Worm (Caenorhabditis elegans) whole organism, midembryonic: ENCODE data around the gene nekl-3.
A peak's percentile ranks its signal among the peaks of the same experiment; 100 is the strongest.

Experiments used
- T22C8.4 ChIP-seq: fragments of 200-800 bp; sonication (Bioruptor generic); IDR thresholded peaks from 2 replicates; pipeline ENCODE4 v1.3.6; 2022; ENCODE audit warnings: missing genetic modification characterization, missing compliant biosample characterization
- cog-1 ChIP-seq: sonication (generic microtip); optimal IDR thresholded peaks from 2 replicates; lab custom pipeline; 2016; ENCODE audit warnings: missing genetic modification characterization, missing compliant biosample characterization
- flt-1 ChIP-seq: fragments of 200-800 bp; sonication (Bioruptor generic); IDR thresholded peaks from 2 replicates; pipeline ENCODE4 v1.3.6; 2022; ENCODE audit warnings: missing genetic modification characterization, missing compliant biosample characterization
- klf-2 ChIP-seq: fragments of 200-800 bp; sonication (Bioruptor generic); conservative IDR thresholded peaks from 2 replicates; pipeline ENCODE4 v1.3.6; 2022; ENCODE audit warnings: missing genetic modification reagents, missing genetic modification characterization, missing compliant biosample characterization
- med-1 ChIP-seq: sonication (generic microtip); optimal IDR thresholded peaks from 2 replicates; lab custom pipeline; 2017; ENCODE audit warnings: missing genetic modification characterization, mild to moderate bottlenecking, missing compliant biosample characterization, antibody characterized with exemption, missing genetic modification reagents; ENCODE audit not compliant: insufficient read depth
- ref-1 ChIP-seq: fragments of 200-800 bp; sonication (Bioruptor generic); conservative IDR thresholded peaks from 2 replicates; pipeline ENCODE4 v1.3.6; 2022; ENCODE audit warnings: missing genetic modification reagents, missing genetic modification characterization, missing compliant biosample characterization
- tab-1 ChIP-seq: fragments of 200-800 bp; sonication (Bioruptor generic); IDR thresholded peaks from 2 replicates; pipeline ENCODE4 v1.3.6; 2022; ENCODE audit warnings: missing genetic modification characterization, missing compliant biosample characterization
- ztf-23 ChIP-seq: fragments of 200-800 bp; sonication (Bioruptor generic); IDR thresholded peaks from 2 replicates; pipeline ENCODE4 v1.3.6; 2022; ENCODE audit warnings: missing genetic modification reagents, missing genetic modification characterization, missing compliant biosample characterization
- ztf-29 ChIP-seq: fragments of 200-800 bp; sonication (Bioruptor generic); IDR thresholded peaks from 2 replicates; pipeline ENCODE4 v1.3.6; 2022; ENCODE audit warnings: missing genetic modification reagents, missing genetic modification characterization, missing compliant biosample characterization

The nekl-3 gene

DNA sequence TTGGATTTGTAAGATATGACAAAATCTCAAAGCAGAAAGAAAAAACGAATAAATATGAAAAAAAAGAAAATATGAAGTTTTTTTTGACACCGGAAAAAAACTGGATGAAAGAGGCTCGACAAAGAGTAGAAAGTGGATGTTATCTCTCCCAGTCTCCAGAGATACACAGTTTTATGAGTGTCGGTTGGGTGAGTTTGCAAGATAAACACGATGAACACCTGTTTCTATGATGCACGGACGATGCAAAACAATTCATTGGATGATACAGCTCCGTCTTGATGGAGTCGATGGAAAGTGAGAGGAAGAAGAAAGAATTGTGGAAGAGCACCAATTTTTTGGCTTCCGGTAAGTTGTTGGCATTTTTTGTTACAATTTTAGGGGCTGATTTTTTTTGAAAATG, 24.6 kb upstream of the nekl-3 start:
- TF ChIP-seq T22C8.4 (GFP tag; lab: Robert Waterston, UW) = no peak
- TF ChIP-seq ref-1 (GFP tag; lab: Robert Waterston, UW) = no peak
- no peak for TF ChIP-seq ztf-23
- TF ChIP-seq cog-1 = no peak

ce11 chrX:12413941-12414340, 22.7 kb upstream of the nekl-3 start, which contains the start of gene lin-2:
TSS of gene lin-2 (minus strand) at chrX:12414041.
- TF ChIP-seq ztf-23 (no peak), ref-1 (GFP tag; lab: Robert Waterston, UW) (no peak), T22C8.4 (GFP tag; lab: Robert Waterston, UW) (no peak), med-1 (GFP tag; lab: Kevin White, UChicago) (no peak), klf-2 (GFP tag; lab: Robert Waterston, UW) (no peak), tab-1 (GFP tag; lab: Robert Waterston, UW) (no peak), cog-1 (no peak), flt-1 (GFP tag; lab: Robert Waterston, UW) (no peak), ztf-29 (no peak)

ce11 chrX:12407297-12407696, 16.0 kb upstream of the nekl-3 start:
- TF ChIP-seq cog-1 = no peak
- TF ChIP-seq tab-1 (GFP tag; lab: Robert Waterston, UW) = peak; percentile 63
- TF ChIP-seq ztf-23 = 0 out of 2 replicates have a peak, but pooled peaks have one; percentile 34
- no peak for TF ChIP-seq med-1 (GFP tag; lab: Kevin White, UChicago)
- TF ChIP-seq T22C8.4 (GFP tag; lab: Robert Waterston, UW) = no peak
- no peak for TF ChIP-seq klf-2 (GFP tag; lab: Robert Waterston, UW)
- TF ChIP-seq ztf-29 = no peak
- TF ChIP-seq ref-1 (GFP tag; lab: Robert Waterston, UW) = no peak
- TF ChIP-seq flt-1 (GFP tag; lab: Robert Waterston, UW) = no peak

- no peak for TF ChIP-seq med-1 (GFP tag; lab: Kevin White, UChicago)
- no peak for TF ChIP-seq tab-1 (GFP tag; lab: Robert Waterston, UW)
- TF ChIP-seq klf-2 (GFP tag; lab: Robert Waterston, UW) = no peak
- TF ChIP-seq cog-1 = no peak
- no peak for TF ChIP-seq flt-1 (GFP tag; lab: Robert Waterston, UW)
- TF ChIP-seq T22C8.4 (GFP tag; lab: Robert Waterston, UW) = no peak
- TF ChIP-seq ztf-29 = no peak
- TF ChIP-seq ztf-23 = no peak
- TF ChIP-seq ref-1 (GFP tag; lab: Robert Waterston, UW) = no peak
Measured at ce11 chrX:12406592-12406991, 15.3 kb upstream of the nekl-3 start.

- no peak for TF ChIP-seq ztf-23
- TF ChIP-seq cog-1 = no peak
- TF ChIP-seq ztf-29 = no peak
- no peak for TF ChIP-seq klf-2 (GFP tag; lab: Robert Waterston, UW)
- no peak for TF ChIP-seq med-1 (GFP tag; lab: Kevin White, UChicago)
- no peak for TF ChIP-seq ref-1 (GFP tag; lab: Robert Waterston, UW)
- no peak for TF ChIP-seq T22C8.4 (GFP tag; lab: Robert Waterston, UW)
- no peak for TF ChIP-seq tab-1 (GFP tag; lab: Robert Waterston, UW)
- no peak for TF ChIP-seq flt-1 (GFP tag; lab: Robert Waterston, UW)
Measured at ce11 chrX:12406037-12406436, 14.8 kb upstream of the nekl-3 start.

DNA sequence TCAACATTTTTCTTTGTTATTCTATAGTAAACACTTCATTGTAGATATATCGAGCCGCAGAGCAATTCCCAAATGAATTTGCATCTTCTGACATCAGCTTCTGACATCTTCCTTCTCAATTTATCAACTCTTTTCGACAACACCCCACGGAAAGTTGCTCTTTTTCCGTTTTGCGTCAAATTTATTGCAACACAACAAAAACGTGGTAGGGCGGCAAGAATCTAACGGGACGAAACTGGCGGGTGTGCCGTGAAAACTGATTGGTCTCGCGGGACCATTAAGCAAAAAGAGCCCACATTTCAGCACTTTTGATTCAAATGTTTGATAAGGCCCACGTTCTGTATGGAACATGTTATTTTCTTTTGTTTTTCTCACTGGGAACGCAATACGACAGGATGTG, 13.4 kb upstream of the nekl-3 start:
- TF ChIP-seq ztf-29 = no peak
- TF ChIP-seq ref-1 (GFP tag; lab: Robert Waterston, UW) = no peak
- TF ChIP-seq ztf-23 = no peak
- TF ChIP-seq med-1 (GFP tag; lab: Kevin White, UChicago) = no peak
- TF ChIP-seq T22C8.4 (GFP tag; lab: Robert Waterston, UW) = no peak
- no peak for TF ChIP-seq flt-1 (GFP tag; lab: Robert Waterston, UW)
- no peak for TF ChIP-seq klf-2 (GFP tag; lab: Robert Waterston, UW)
- TF ChIP-seq tab-1 (GFP tag; lab: Robert Waterston, UW) = no peak
- no peak for TF ChIP-seq cog-1

ce11 chrX:12393786-12394308, 2.6 kb upstream of the nekl-3 start, which contains the start of gene F17E5.2:
TSS of gene F17E5.2 (plus strand) at chrX:12394258.
- TF ChIP-seq ztf-29 (no peak), cog-1 (peak; percentile 94)

ce11 chrX:12378293-12378692, 13.0 kb downstream of the nekl-3 start, which contains the start of gene glb-13:
TSS of gene glb-13 (minus strand) at chrX:12378393.
- no peak for TF ChIP-seq T22C8.4 (GFP tag; lab: Robert Waterston, UW)
- no peak for TF ChIP-seq ref-1 (GFP tag; lab: Robert Waterston, UW)
- no peak for TF ChIP-seq ztf-29
- TF ChIP-seq ztf-23 = no peak
- no peak for TF ChIP-seq cog-1
- TF ChIP-seq klf-2 (GFP tag; lab: Robert Waterston, UW) = no peak
- no peak for TF ChIP-seq med-1 (GFP tag; lab: Kevin White, UChicago)
- TF ChIP-seq flt-1 (GFP tag; lab: Robert Waterston, UW) = no peak
- TF ChIP-seq tab-1 (GFP tag; lab: Robert Waterston, UW) = no peak

DNA sequence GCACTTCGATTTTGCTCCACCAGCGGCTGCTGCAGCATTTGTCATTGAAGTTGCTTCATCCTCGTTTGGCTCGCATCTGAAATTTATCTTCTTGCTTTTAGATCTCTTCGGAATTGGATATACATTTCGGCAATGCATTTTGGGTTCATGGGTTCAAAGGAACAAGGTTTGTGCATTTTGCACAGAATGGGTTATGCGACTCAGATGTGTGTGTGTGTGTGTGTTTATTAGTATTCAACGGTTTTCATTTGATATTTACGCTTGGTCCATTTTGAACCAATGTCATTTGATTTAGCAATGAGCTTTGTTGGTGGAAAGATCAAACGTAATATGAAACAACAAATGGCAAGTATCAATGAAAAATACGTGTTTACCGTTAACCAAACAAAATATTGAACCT, 15.5 kb downstream of the nekl-3 start:
- TF ChIP-seq T22C8.4 (GFP tag; lab: Robert Waterston, UW) (no peak), ztf-29 (no peak), ref-1 (GFP tag; lab: Robert Waterston, UW) (no peak), flt-1 (GFP tag; lab: Robert Waterston, UW) (no peak), klf-2 (GFP tag; lab: Robert Waterston, UW) (no peak), cog-1 (no peak), ztf-23 (no peak), tab-1 (GFP tag; lab: Robert Waterston, UW) (no peak), med-1 (GFP tag; lab: Kevin White, UChicago) (no peak)

DNA sequence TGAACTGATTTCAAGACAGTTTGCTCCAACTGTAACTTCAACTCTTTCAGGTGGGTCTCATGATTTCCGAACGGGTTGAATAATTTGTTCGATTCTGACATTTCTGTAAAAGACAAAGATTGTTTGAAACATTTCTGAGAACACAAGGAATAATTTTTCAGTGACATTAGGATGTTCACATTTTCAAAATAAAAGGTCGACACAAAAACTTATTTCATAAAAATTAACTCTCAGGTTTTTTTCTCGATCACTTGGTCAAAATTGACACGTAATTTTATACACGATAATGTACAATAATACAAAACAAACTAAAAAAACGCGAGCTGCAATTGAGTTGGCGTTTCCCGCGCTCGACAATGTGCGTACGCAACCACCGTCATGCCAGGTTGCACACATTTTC, 20.0 kb downstream of the nekl-3 start, which contains the start of gene rif-1.2:
Gene rif-1.2 (minus strand): TSS at position 101 of the 400 bp plus-strand sequence.
- no peak for TF ChIP-seq flt-1 (GFP tag; lab: Robert Waterston, UW)
- no peak for TF ChIP-seq T22C8.4 (GFP tag; lab: Robert Waterston, UW)
- TF ChIP-seq ztf-23 = no peak
- TF ChIP-seq klf-2 (GFP tag; lab: Robert Waterston, UW) = no peak
- TF ChIP-seq ztf-29 = no peak
- TF ChIP-seq cog-1 = no peak
- no peak for TF ChIP-seq tab-1 (GFP tag; lab: Robert Waterston, UW)
- no peak for TF ChIP-seq med-1 (GFP tag; lab: Kevin White, UChicago)
- TF ChIP-seq ref-1 (GFP tag; lab: Robert Waterston, UW) = no peak
